Worm (Caenorhabditis elegans) whole organism, mixed stage, embryonic: ENCODE results near the gene acy-3.

Source experiments
- elt-1 ChIP-seq: sonication (generic microtip); optimal IDR thresholded peaks from 2 replicates; lab custom pipeline; 2017; ENCODE audit warnings: missing genetic modification characterization, mild to moderate bottlenecking, missing compliant biosample characterization, antibody characterized with exemption, moderate library complexity, borderline replicate concordance; ENCODE audit not compliant: insufficient read depth
- ham-2 ChIP-seq: fragments of 200-800 bp; sonication (Bioruptor generic); optimal IDR thresholded peaks from 2 replicates; lab custom pipeline; 2018; ENCODE audit warnings: mild to moderate bottlenecking, missing genetic modification characterization, missing compliant biosample characterization
- mep-1 ChIP-seq: fragments of 150-350 bp; optimal IDR thresholded peaks from 2 replicates; lab custom pipeline; 2017; ENCODE audit warnings: missing biosample characterization, missing genetic modification reagents, missing genetic modification characterization, inconsistent platforms
- snpc-4 ChIP-seq: fragments of 150-350 bp; optimal IDR thresholded peaks from 2 replicates; lab custom pipeline; 2014; ENCODE audit warnings: missing biosample characterization, missing genetic modification characterization
- ztf-11 ChIP-seq: fragments of 150-350 bp; optimal IDR thresholded peaks from 2 replicates; lab custom pipeline; 2014; ENCODE audit warnings: missing biosample characterization, missing genetic modification characterization

DNA sequence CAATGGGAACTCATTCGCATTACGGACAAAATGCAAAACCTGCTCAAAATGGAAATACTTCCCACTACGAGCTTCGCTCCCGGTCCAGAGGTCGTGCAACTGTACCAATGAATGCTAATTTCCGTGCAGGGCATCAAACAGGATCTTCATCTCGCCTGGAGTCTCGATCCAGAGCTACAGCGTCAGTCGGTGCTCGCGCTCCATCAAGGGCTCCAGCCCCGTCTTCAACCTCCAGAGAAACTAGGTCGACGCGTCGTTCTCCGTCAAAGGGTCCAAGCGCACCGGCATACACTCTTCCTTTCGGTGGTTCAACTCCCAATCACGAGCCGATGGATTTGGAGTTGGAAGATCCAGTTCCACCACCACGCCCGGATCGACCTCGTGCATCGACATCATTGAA is 48.5 kb downstream of the acy-3 start:
- no peak for TF ChIP-seq ztf-11 (tag; lab: Kevin White, UChicago)
- no peak for TF ChIP-seq elt-1 (tag; lab: Kevin White, UChicago)
- no peak for TF ChIP-seq snpc-4
- TF ChIP-seq ham-2 (GFP tag; lab: Kevin White, UChicago) = no peak
- no peak for TF ChIP-seq mep-1 (tag; lab: Kevin White, UChicago)
